Fruit fly (Drosophila melanogaster) whole organism, embryonic: ENCODE results near the gene CG8034.
A peak's percentile ranks its signal among the peaks of the same experiment; 100 is the strongest.

Experiments used
- ATbp ChIP-seq: fragments of 200-800 bp; sonication (Bioruptor generic); optimal IDR thresholded peaks from 2 replicates; lab custom pipeline; 2017; ENCODE audit warnings: missing biosample characterization, mild to moderate bottlenecking, missing genetic modification characterization, missing genetic modification reagents
- Aef1 ChIP-seq: fragments of 200-800 bp; sonication (Bioruptor generic); IDR thresholded peaks from 3 replicates; pipeline ENCODE4 v1.3.6; 2022; ENCODE audit warnings: missing biosample characterization, missing genetic modification characterization
- Bdp1 ChIP-seq: fragments of 200-800 bp; sonication (Bioruptor generic); optimal IDR thresholded peaks from 3 replicates; lab custom pipeline; 2016; ENCODE audit warnings: missing biosample characterization, missing genetic modification characterization
- CG10543 ChIP-seq: fragments of 200-800 bp; sonication (Bioruptor generic); optimal IDR thresholded peaks from 3 replicates; lab custom pipeline; 2017; ENCODE audit warnings: missing biosample characterization, mild to moderate bottlenecking, missing genetic modification characterization, moderate library complexity
- CG10959 ChIP-seq: fragments of 200-800 bp; sonication (Bioruptor generic); IDR thresholded peaks from 2 replicates; pipeline ENCODE4 v1.3.6; 2022; ENCODE audit warnings: missing biosample characterization, missing genetic modification characterization
- CG11247 ChIP-seq: fragments of 200-800 bp; sonication (Bioruptor generic); IDR thresholded peaks from 2 replicates; pipeline ENCODE4 v1.3.6; 2022; ENCODE audit warnings: missing biosample characterization, missing genetic modification characterization
- CG12391 ChIP-seq: fragments of 200-800 bp; sonication (Bioruptor generic); optimal IDR thresholded peaks from 3 replicates; lab custom pipeline; 2018; ENCODE audit warnings: missing biosample characterization, mild to moderate bottlenecking, missing genetic modification characterization, moderate library complexity
- CG13894 ChIP-seq: fragments of 200-800 bp; sonication (Bioruptor generic); optimal IDR thresholded peaks from 3 replicates; lab custom pipeline; 2018; ENCODE audit warnings: missing biosample characterization, mild to moderate bottlenecking, missing genetic modification characterization, moderate library complexity
- CG15269 ChIP-seq: fragments of 200-800 bp; sonication (Bioruptor generic); optimal IDR thresholded peaks from 2 replicates; lab custom pipeline; 2018; ENCODE audit warnings: missing biosample characterization, mild to moderate bottlenecking, missing genetic modification characterization, moderate library complexity
- CG15514 ChIP-seq: fragments of 200-800 bp; sonication (Bioruptor generic); optimal IDR thresholded peaks from 3 replicates; lab custom pipeline; 2017; ENCODE audit warnings: missing biosample characterization, missing genetic modification characterization, mild to moderate bottlenecking, moderate library complexity, missing genetic modification reagents
- CG1603 ChIP-seq: fragments of 200-800 bp; sonication (Bioruptor generic); optimal IDR thresholded peaks from 2 replicates; lab custom pipeline; 2019; ENCODE audit warnings: missing biosample characterization, mild to moderate bottlenecking, missing genetic modification characterization, moderate library complexity
- CG18262 ChIP-seq: fragments of 200-800 bp; optimal IDR thresholded peaks from 3 replicates; lab custom pipeline; 2019; ENCODE audit warnings: missing biosample characterization, mild to moderate bottlenecking, missing genetic modification characterization, moderate library complexity
- CG18619 ChIP-seq: fragments of 200-800 bp; sonication (Bioruptor generic); optimal IDR thresholded peaks from 3 replicates; lab custom pipeline; 2017; ENCODE audit warnings: missing biosample characterization, mild to moderate bottlenecking, missing genetic modification characterization
- CG31441 ChIP-seq: fragments of 200-800 bp; sonication (Bioruptor generic); IDR thresholded peaks from 2 replicates; pipeline ENCODE4 v1.3.6; 2022; ENCODE audit warnings: missing biosample characterization, missing genetic modification characterization
- CG5180 ChIP-seq: fragments of 200-800 bp; sonication (Bioruptor generic); optimal IDR thresholded peaks from 3 replicates; lab custom pipeline; 2017; ENCODE audit warnings: missing biosample characterization, missing genetic modification characterization, mild to moderate bottlenecking, moderate library complexity, missing genetic modification reagents
- CG6765 ChIP-seq: fragments of 200-800 bp; sonication (Bioruptor generic); optimal IDR thresholded peaks from 3 replicates; lab custom pipeline; 2017; ENCODE audit warnings: missing biosample characterization, mild to moderate bottlenecking, missing genetic modification characterization
- CG7372 ChIP-seq: fragments of 200-800 bp; sonication (Bioruptor generic); IDR thresholded peaks from 2 replicates; pipeline ENCODE4 v1.3.6; 2022; ENCODE audit warnings: missing biosample characterization, missing genetic modification characterization
- CG7839 ChIP-seq: fragments of 200-800 bp; sonication (Bioruptor generic); optimal IDR thresholded peaks from 3 replicates; lab custom pipeline; 2018; ENCODE audit warnings: missing biosample characterization, mild to moderate bottlenecking, missing genetic modification characterization, moderate library complexity
- CG7987 ChIP-seq: fragments of 200-800 bp; sonication (Bioruptor generic); optimal IDR thresholded peaks from 2 replicates; lab custom pipeline; 2018; ENCODE audit warnings: missing biosample characterization, mild to moderate bottlenecking, missing genetic modification characterization, moderate library complexity
- CG8290 ChIP-seq, 3 experiments: fragments of 200-800 bp; sonication (Bioruptor generic); optimal IDR thresholded peaks; 2 replicates each; lab custom pipeline; 2016 to 2019; ENCODE audit warnings: missing biosample characterization in 3 of 3, missing genetic modification characterization in 3 of 3, mild to moderate bottlenecking in 2 of 3, moderate library complexity in 1 of 3
- CG8924 ChIP-seq: fragments of 200-800 bp; optimal IDR thresholded peaks from 3 replicates; lab custom pipeline; 2019; ENCODE audit warnings: missing biosample characterization, mild to moderate bottlenecking, missing genetic modification characterization, moderate library complexity
- CG9817 ChIP-seq: fragments of 200-800 bp; sonication (Bioruptor generic); optimal IDR thresholded peaks from 2 replicates; lab custom pipeline; 2018; ENCODE audit warnings: missing biosample characterization, mild to moderate bottlenecking, missing genetic modification characterization, moderate library complexity
- CkIIα-i1 ChIP-seq: fragments of 200-800 bp; sonication (Bioruptor generic); IDR thresholded peaks from 2 replicates; pipeline ENCODE4 v1.3.6; 2022; ENCODE audit warnings: missing biosample characterization, missing genetic modification characterization
- D ChIP-seq, 2 experiments: fragments of 200-800 bp in 1 of 2; fragments of >200 bp in 1 of 2; sonication (Bioruptor generic) in 1 of 2; optimal IDR thresholded peaks; 2 replicates in 1 of 2; 3 replicates in 1 of 2; lab custom pipeline; 2017; ENCODE audit warnings: mild to moderate bottlenecking in 1 of 2, missing biosample characterization in 1 of 2, missing genetic modification characterization in 1 of 2, missing genetic modification reagents in 1 of 2
- Fer1 ChIP-seq: fragments of 200-800 bp; sonication (Bioruptor generic); optimal IDR thresholded peaks from 2 replicates; lab custom pipeline; 2017; ENCODE audit warnings: missing biosample characterization, mild to moderate bottlenecking, missing genetic modification characterization
- Fer2 ChIP-seq: fragments of 200-800 bp; sonication (Bioruptor generic); optimal IDR thresholded peaks from 2 replicates; lab custom pipeline; 2018; ENCODE audit warnings: missing biosample characterization, mild to moderate bottlenecking, missing genetic modification characterization, moderate library complexity
- Fer3 ChIP-seq: fragments of 200-800 bp; sonication (Bioruptor generic); optimal IDR thresholded peaks from 2 replicates; lab custom pipeline; 2018; ENCODE audit warnings: missing biosample characterization, mild to moderate bottlenecking, missing genetic modification characterization, moderate library complexity
- Hey ChIP-seq: fragments of 200-800 bp; sonication (Bioruptor generic); optimal IDR thresholded peaks from 3 replicates; lab custom pipeline; 2018; ENCODE audit warnings: missing biosample characterization, mild to moderate bottlenecking, missing genetic modification characterization
- Hr51 ChIP-seq, 2 experiments: fragments of 200-800 bp; sonication (Bioruptor generic); optimal IDR thresholded peaks; 2 replicates in 1 of 2; 3 replicates in 1 of 2; lab custom pipeline; 2016 to 2018; ENCODE audit warnings: missing biosample characterization in 2 of 2, missing genetic modification characterization in 2 of 2, mild to moderate bottlenecking in 1 of 2, moderate library complexity in 1 of 2
- Hsf ChIP-seq: fragments of 200-800 bp; sonication (Bioruptor generic); optimal IDR thresholded peaks from 3 replicates; lab custom pipeline; 2016; ENCODE audit warnings: missing biosample characterization, missing genetic modification characterization
- NFAT ChIP-seq: fragments of 200-800 bp; sonication (Bioruptor generic); IDR thresholded peaks from 2 replicates; pipeline ENCODE4 v1.3.6; 2022; ENCODE audit warnings: missing biosample characterization, missing genetic modification characterization
- Rfx ChIP-seq: fragments of 200-800 bp; sonication (Bioruptor generic); IDR thresholded peaks from 2 replicates; pipeline ENCODE4 v1.3.6; 2022; ENCODE audit warnings: missing biosample characterization, missing genetic modification characterization
- Rx ChIP-seq: fragments of 200-800 bp; sonication (Bioruptor generic); IDR thresholded peaks from 2 replicates; pipeline ENCODE4 v1.3.6; 2022; ENCODE audit warnings: missing biosample characterization, missing genetic modification characterization
- ash1 ChIP-seq: fragments of 200-800 bp; sonication (Bioruptor generic); optimal IDR thresholded peaks from 2 replicates; lab custom pipeline; 2018; ENCODE audit warnings: missing biosample characterization, mild to moderate bottlenecking, missing genetic modification characterization
- ato ChIP-seq: fragments of 200-800 bp; sonication (Bioruptor generic); IDR thresholded peaks from 2 replicates; pipeline ENCODE4 v1.3.6; 2022; ENCODE audit warnings: missing biosample characterization, missing genetic modification characterization; ENCODE audit not compliant: partially characterized antibody
- dpn ChIP-seq, 2 experiments: fragments of 200-800 bp; sonication (Bioruptor generic); optimal IDR thresholded peaks; 3 replicates each; lab custom pipeline; 2016; ENCODE audit warnings: missing biosample characterization in 2 of 2, missing genetic modification characterization in 2 of 2
- ewg ChIP-seq: fragments of 200-800 bp; sonication (Bioruptor generic); optimal IDR thresholded peaks from 3 replicates; lab custom pipeline; 2017; ENCODE audit warnings: mild to moderate bottlenecking, missing biosample characterization, missing genetic modification reagents, missing genetic modification characterization
- fu2 ChIP-seq: fragments of 200-800 bp; sonication (Bioruptor generic); optimal IDR thresholded peaks from 2 replicates; lab custom pipeline; 2016; ENCODE audit warnings: missing biosample characterization, missing genetic modification characterization
- gcm2 ChIP-seq: fragments of 200-800 bp; sonication (Bioruptor generic); optimal IDR thresholded peaks from 2 replicates; lab custom pipeline; 2016; ENCODE audit warnings: missing biosample characterization, missing genetic modification characterization
- gem ChIP-seq: fragments of 200-800 bp; sonication (Bioruptor generic); optimal IDR thresholded peaks from 2 replicates; lab custom pipeline; 2019; ENCODE audit warnings: missing biosample characterization, mild to moderate bottlenecking, missing genetic modification characterization, moderate library complexity
- lab ChIP-seq: fragments of 200-800 bp; sonication (Bioruptor generic); optimal IDR thresholded peaks from 3 replicates; lab custom pipeline; 2017; ENCODE audit warnings: missing biosample characterization, missing genetic modification characterization, mild to moderate bottlenecking, moderate library complexity, missing genetic modification reagents
- mirr ChIP-seq: fragments of 200-800 bp; sonication (Bioruptor generic); optimal IDR thresholded peaks from 3 replicates; lab custom pipeline; 2018; ENCODE audit warnings: missing biosample characterization, mild to moderate bottlenecking, missing genetic modification characterization
- schlank ChIP-seq: fragments of 200-800 bp; sonication (Bioruptor generic); optimal IDR thresholded peaks from 2 replicates; lab custom pipeline; 2018; ENCODE audit warnings: missing biosample characterization, mild to moderate bottlenecking, missing genetic modification characterization
- scrt ChIP-seq: fragments of 200-800 bp; sonication (Bioruptor generic); optimal IDR thresholded peaks from 2 replicates; lab custom pipeline; 2018; ENCODE audit warnings: missing biosample characterization, mild to moderate bottlenecking, missing genetic modification characterization, moderate library complexity
- sd ChIP-seq: fragments of 200-800 bp; sonication (Bioruptor generic); optimal IDR thresholded peaks from 3 replicates; lab custom pipeline; 2018; ENCODE audit warnings: missing biosample characterization, mild to moderate bottlenecking, missing genetic modification characterization, moderate library complexity
- sug ChIP-seq: fragments of 200-800 bp; optimal IDR thresholded peaks from 2 replicates; lab custom pipeline; 2019; ENCODE audit warnings: missing biosample characterization, mild to moderate bottlenecking, missing genetic modification characterization, moderate library complexity
- tap ChIP-seq: fragments of 200-800 bp; optimal IDR thresholded peaks from 3 replicates; lab custom pipeline; 2019; ENCODE audit warnings: missing biosample characterization, mild to moderate bottlenecking, missing genetic modification characterization, moderate library complexity
- trem ChIP-seq: fragments of 200-800 bp; optimal IDR thresholded peaks from 3 replicates; lab custom pipeline; 2019; ENCODE audit warnings: missing biosample characterization, mild to moderate bottlenecking, missing genetic modification characterization, moderate library complexity

Gene CG8034

dm6 chrX:19306531-19306930 is 8.6 kb upstream of the CG8034 start:
- peak; percentile 27 for TF ChIP-seq CG18619 (GFP tag; lab: Kevin White, UChicago)
- TF ChIP-seq CG31441 (GFP tag; lab: Robert Waterston, UW) = 0 out of 2 replicates have a peak, but pooled peaks have one; percentile 32
- TF ChIP-seq CG8924 (tag; lab: Kevin White, UChicago) = peak; percentile 17
- peak; percentile 13 for TF ChIP-seq gem (tag; lab: Kevin White, UChicago)
- no peak for TF ChIP-seq CG7372 (GFP tag; lab: Robert Waterston, UW)
- TF ChIP-seq lab (GFP tag; lab: Kevin White, UChicago) = peak; percentile 54
- peak; percentile 8 for TF ChIP-seq CG1603 (tag; lab: Kevin White, UChicago)
- no peak for TF ChIP-seq CkIIα-i1 (GFP tag; lab: Robert Waterston, UW)
- TF ChIP-seq dpn (GFP tag; optimal IDR thresholded peaks at IDR 0.05; lab: Kevin White, UChicago) = no peak
- TF ChIP-seq Hey (tag; lab: Kevin White, UChicago) = peak; percentile 23
- TF ChIP-seq ATbp (GFP tag; lab: Kevin White, UChicago) = peak; percentile 59
- peak; percentile 63 for TF ChIP-seq CG15269
- TF ChIP-seq Fer2 (tag; lab: Kevin White, UChicago) = peak; percentile 31
- TF ChIP-seq gcm2 (GFP tag; lab: Kevin White, UChicago) = no peak
- TF ChIP-seq Aef1 (GFP tag; lab: Robert Waterston, UW) = no peak
- TF ChIP-seq CG11247 (GFP tag; lab: Robert Waterston, UW) = no peak
- TF ChIP-seq Fer1 = peak; percentile 46
- peak; percentile 42 for TF ChIP-seq CG7987
- peak; percentile 9 for TF ChIP-seq CG9817
- no peak for TF ChIP-seq Hsf (GFP tag; lab: Kevin White, UChicago)
- TF ChIP-seq Bdp1 (GFP tag; lab: Kevin White, UChicago) = no peak
- peak; percentile 21 for TF ChIP-seq sd (tag; lab: Kevin White, UChicago)
- peak; percentile 22 for TF ChIP-seq CG15514 (GFP tag; lab: Kevin White, UChicago)
- peak; percentile 56 for TF ChIP-seq sug (tag; lab: Kevin White, UChicago)
- TF ChIP-seq Rx (GFP tag; lab: Robert Waterston, UW) = no peak
- TF ChIP-seq Hr51 (GFP tag; optimal IDR thresholded peaks at IDR 0.05; lab: Kevin White, UChicago) = peak in 1 of 2 experiments; percentile 32
- TF ChIP-seq CG13894 (tag; lab: Kevin White, UChicago) = peak; percentile 42
- TF ChIP-seq CG8290 (GFP tag; optimal IDR thresholded peaks at IDR 0.05; lab: Kevin White, UChicago) = no peak
- TF ChIP-seq CG8290 (tag; optimal IDR thresholded peaks at IDR 0.05; lab: Kevin White, UChicago) = peak in 1 of 2 experiments; percentile 76
- TF ChIP-seq fu2 (GFP tag; lab: Kevin White, UChicago) = no peak
- peak; percentile 13 for TF ChIP-seq ash1 (GFP tag; lab: Kevin White, UChicago)
- peak; percentile 57 for TF ChIP-seq CG10543 (GFP tag; lab: Kevin White, UChicago)
- no peak for TF ChIP-seq ato (GFP tag; lab: Robert Waterston, UW)
- peak; percentile 19 for TF ChIP-seq scrt (GFP tag; lab: Kevin White, UChicago)
- no peak for TF ChIP-seq NFAT
- no peak for TF ChIP-seq ewg (GFP tag; lab: Kevin White, UChicago)
- TF ChIP-seq Fer3 (tag; lab: Kevin White, UChicago) = peak; percentile 22
- no peak for TF ChIP-seq CG18262 (tag; lab: Kevin White, UChicago)
- peak; percentile 21 for TF ChIP-seq tap (tag; lab: Kevin White, UChicago)
- TF ChIP-seq D (optimal IDR thresholded peaks at IDR 0.05; lab: Kevin White, UChicago) = no peak
- TF ChIP-seq D (GFP tag; optimal IDR thresholded peaks at IDR 0.05; lab: Kevin White, UChicago) = no peak
- peak; percentile 63 for TF ChIP-seq mirr (GFP tag; lab: Kevin White, UChicago)
- TF ChIP-seq CG10959 (GFP tag; lab: Robert Waterston, UW) = no peak
- TF ChIP-seq CG12391 = no peak
- TF ChIP-seq CG7839 = peak; percentile 23
- 0 out of 2 replicates have a peak, but pooled peaks have one; percentile 25 for TF ChIP-seq Rfx
- TF ChIP-seq schlank (tag; lab: Kevin White, UChicago) = peak; percentile 42
- TF ChIP-seq CG5180 = peak; percentile 38
- TF ChIP-seq trem (tag; lab: Kevin White, UChicago) = no peak
- peak; percentile 27 for TF ChIP-seq CG6765 (GFP tag; lab: Kevin White, UChicago)
